Fruit fly (Drosophila melanogaster): ENCODE measurements around the gene CG43102.

DNA sequence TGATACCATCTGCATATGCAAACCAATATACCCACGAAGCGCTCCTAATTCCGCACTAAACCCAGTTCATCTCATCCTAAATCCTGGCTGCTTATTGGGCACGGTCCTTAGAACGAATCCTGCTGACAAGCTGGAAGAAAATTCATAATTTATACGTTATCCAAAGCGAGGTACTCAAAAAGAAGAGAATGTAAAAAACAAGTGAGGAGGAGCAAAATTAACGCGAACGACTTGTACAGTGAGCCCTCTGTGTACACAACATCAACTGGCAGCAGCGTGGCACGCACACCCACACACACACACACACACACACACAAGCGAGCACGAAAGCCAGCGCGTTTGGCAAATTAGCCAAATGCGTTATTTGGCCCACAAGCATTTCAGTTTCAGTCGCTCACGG lies 58.0 kb downstream of the CG43102 start, which contains the start of gene TyrRII:
- TF ChIP-seq pan (optimal IDR thresholded peaks at IDR 0.05) (no peak), usp (GFP tag; optimal IDR thresholded peaks at IDR 0.05) (no peak), Dll (optimal IDR thresholded peaks at IDR 0.05) (no peak), EcR (GFP tag; optimal IDR thresholded peaks at IDR 0.05) (no peak), psq (optimal IDR thresholded peaks at IDR 0.05) (no peak), CG8478 (optimal IDR thresholded peaks at IDR 0.05) (no peak)
